Worm (Caenorhabditis elegans) whole organism, L4 larva: ENCODE data around the gene F41G3.18.

Experiments used
- D1046.2 ChIP-seq: fragments of 200-800 bp; sonication (Bioruptor generic); IDR thresholded peaks from 2 replicates; pipeline ENCODE4 v1.3.6; 2022; ENCODE audit warnings: missing genetic modification characterization, missing compliant biosample characterization
- F26F4.8 ChIP-seq: fragments of 200-800 bp; sonication (Bioruptor generic); conservative IDR thresholded peaks from 2 replicates; pipeline ENCODE4 v1.3.6; 2022; ENCODE audit warnings: missing genetic modification characterization, missing compliant biosample characterization
- F37D6.2 ChIP-seq: sonication (generic microtip); optimal IDR thresholded peaks from 2 replicates; lab custom pipeline; 2016; ENCODE audit warnings: mild to moderate bottlenecking, missing genetic modification characterization, missing compliant biosample characterization
- F49E8.2 ChIP-seq: sonication (generic microtip); optimal IDR thresholded peaks from 2 replicates; lab custom pipeline; 2016; ENCODE audit warnings: missing compliant biosample characterization, mild to moderate bottlenecking, missing genetic modification characterization, borderline replicate concordance
- T26A8.4 ChIP-seq: fragments of 200-800 bp; sonication (Bioruptor generic); IDR thresholded peaks from 2 replicates; pipeline ENCODE4 v1.3.6; 2022; ENCODE audit warnings: missing genetic modification characterization, missing compliant biosample characterization
- Y48G9A.11 ChIP-seq: fragments of 200-800 bp; sonication (Bioruptor generic); IDR thresholded peaks from 2 replicates; pipeline ENCODE4 v1.3.6; 2022; ENCODE audit warnings: missing genetic modification reagents, missing genetic modification characterization, missing compliant biosample characterization
- Y75B8A.6 ChIP-seq: fragments of 200-800 bp; sonication (Bioruptor generic); IDR thresholded peaks from 2 replicates; pipeline ENCODE4 v1.3.6; 2022; ENCODE audit warnings: missing genetic modification reagents, missing genetic modification characterization, missing compliant biosample characterization
- ama-1 ChIP-seq: fragments of 150-350 bp; optimal IDR thresholded peaks from 2 replicates; lab custom pipeline; 2014; ENCODE audit warnings: inconsistent platforms, mixed read lengths
- ceh-44 ChIP-seq: fragments of 200-800 bp; sonication (Bioruptor generic); IDR thresholded peaks from 2 replicates; pipeline ENCODE4 v1.3.6; 2022; ENCODE audit warnings: missing genetic modification reagents, missing genetic modification characterization, missing compliant biosample characterization
- cey-2 ChIP-seq: sonication (generic microtip); optimal IDR thresholded peaks from 3 replicates; lab custom pipeline; 2017; ENCODE audit warnings: missing genetic modification characterization, mild to moderate bottlenecking, missing compliant biosample characterization, antibody characterized with exemption, borderline replicate concordance; ENCODE audit not compliant: insufficient read depth
- daf-12 ChIP-seq: fragments of 150-350 bp; optimal IDR thresholded peaks from 2 replicates; lab custom pipeline; 2014; ENCODE audit warnings: missing biosample characterization, missing genetic modification reagents, missing genetic modification characterization
- dmd-9 ChIP-seq: fragments of 200-800 bp; sonication (Bioruptor generic); IDR thresholded peaks from 2 replicates; pipeline ENCODE4 v1.3.6; 2022; ENCODE audit warnings: missing genetic modification reagents, missing genetic modification characterization, missing compliant biosample characterization
- dpl-1 ChIP-seq: fragments of 150-350 bp; optimal IDR thresholded peaks from 2 replicates; lab custom pipeline; 2014; ENCODE audit warnings: missing biosample characterization, missing genetic modification reagents, missing genetic modification characterization
- egl-27 ChIP-seq: sonication (generic microtip); optimal IDR thresholded peaks from 3 replicates; lab custom pipeline; 2017; ENCODE audit warnings: missing biosample characterization, missing genetic modification reagents, missing genetic modification characterization
- hlh-11 ChIP-seq: fragments of 200-800 bp; sonication (Bioruptor generic); optimal IDR thresholded peaks from 2 replicates; lab custom pipeline; 2018; ENCODE audit warnings: mild to moderate bottlenecking, missing genetic modification characterization, missing compliant biosample characterization
- hmg-1.1 ChIP-seq: fragments of 200-800 bp; sonication (Bioruptor generic); IDR thresholded peaks from 2 replicates; pipeline ENCODE4 v1.3.6; 2022; ENCODE audit warnings: missing genetic modification reagents, missing genetic modification characterization, missing compliant biosample characterization
- jun-1 ChIP-seq: fragments of 150-350 bp; optimal IDR thresholded peaks from 2 replicates; lab custom pipeline; 2014; ENCODE audit warnings: missing biosample characterization, missing genetic modification reagents, missing genetic modification characterization
- lin-29 ChIP-seq: fragments of 200-800 bp; sonication (Bioruptor generic); IDR thresholded peaks from 2 replicates; pipeline ENCODE4 v1.3.6; 2022; ENCODE audit warnings: missing genetic modification reagents, missing genetic modification characterization, missing compliant biosample characterization
- lin-39 ChIP-seq: fragments of 150-350 bp; optimal IDR thresholded peaks from 2 replicates; lab custom pipeline; 2014; ENCODE audit warnings: missing biosample characterization, missing genetic modification reagents, missing genetic modification characterization
- mdt-29 ChIP-seq: fragments of 200-800 bp; sonication (Bioruptor generic); IDR thresholded peaks from 2 replicates; pipeline ENCODE4 v1.3.6; 2022; ENCODE audit warnings: missing genetic modification reagents, missing genetic modification characterization, missing compliant biosample characterization
- mep-1 ChIP-seq: fragments of 150-350 bp; sonication (generic microtip); optimal IDR thresholded peaks from 3 replicates; lab custom pipeline; 2014; ENCODE audit warnings: missing biosample characterization, missing genetic modification characterization
- mxl-3 ChIP-seq: fragments of 200-800 bp; sonication (Bioruptor generic); optimal IDR thresholded peaks from 2 replicates; lab custom pipeline; 2018; ENCODE audit warnings: mild to moderate bottlenecking, missing genetic modification characterization, missing compliant biosample characterization
- nhr-10 ChIP-seq: fragments of 150-350 bp; optimal IDR thresholded peaks from 2 replicates; lab custom pipeline; 2014; ENCODE audit warnings: missing biosample characterization, missing genetic modification characterization
- nhr-11 ChIP-seq: fragments of 150-350 bp; optimal IDR thresholded peaks from 2 replicates; lab custom pipeline; 2014; ENCODE audit warnings: missing biosample characterization, missing genetic modification characterization
- nhr-25 ChIP-seq: sonication (generic microtip); optimal IDR thresholded peaks from 2 replicates; lab custom pipeline; 2017; ENCODE audit warnings: missing genetic modification characterization, mild to moderate bottlenecking, missing compliant biosample characterization, antibody characterized with exemption, moderate library complexity, borderline replicate concordance; ENCODE audit not compliant: insufficient read depth
- nhr-48 ChIP-seq: sonication (generic microtip); optimal IDR thresholded peaks from 2 replicates; lab custom pipeline; 2016; ENCODE audit warnings: mild to moderate bottlenecking, missing genetic modification characterization, missing compliant biosample characterization
- pha-4 ChIP-seq, 2 experiments: fragments of 150-350 bp in 1 of 2; fragments of 200-800 bp in 1 of 2; sonication (Bioruptor generic) in 1 of 2; IDR thresholded peaks in 1 of 2; optimal IDR thresholded peaks in 1 of 2; 2 replicates each; pipeline versions ENCODE4 v1.3.6 to Lab custom; 2014 to 2022; ENCODE audit warnings: missing genetic modification characterization in 2 of 2, missing genetic modification reagents in 2 of 2, missing biosample characterization in 1 of 2, missing compliant biosample characterization in 1 of 2
- pqm-1 ChIP-seq: sonication (generic microtip); optimal IDR thresholded peaks from 2 replicates; lab custom pipeline; 2017; ENCODE audit warnings: missing biosample characterization, missing genetic modification characterization
- saeg-2 ChIP-seq: fragments of 200-800 bp; sonication (Bioruptor generic); IDR thresholded peaks from 2 replicates; pipeline ENCODE4 v1.3.6; 2022; ENCODE audit warnings: missing genetic modification reagents, missing genetic modification characterization, missing compliant biosample characterization
- sdz-12 ChIP-seq: fragments of 200-800 bp; sonication (Bioruptor generic); optimal IDR thresholded peaks from 2 replicates; lab custom pipeline; 2018; ENCODE audit warnings: mild to moderate bottlenecking, missing genetic modification characterization, missing compliant biosample characterization
- set-16 ChIP-seq: fragments of 200-800 bp; sonication (Bioruptor generic); IDR thresholded peaks from 2 replicates; pipeline ENCODE4 v1.3.6; 2022; ENCODE audit warnings: missing genetic modification reagents, missing genetic modification characterization, missing compliant biosample characterization
- skn-1 ChIP-seq: fragments of 150-350 bp; optimal IDR thresholded peaks from 2 replicates; lab custom pipeline; 2014; ENCODE audit warnings: missing biosample characterization, missing genetic modification characterization
- snpc-4 ChIP-seq: fragments of 150-350 bp; optimal IDR thresholded peaks from 2 replicates; lab custom pipeline; 2014; ENCODE audit warnings: missing biosample characterization, missing genetic modification characterization
- unc-39 ChIP-seq: sonication (generic microtip); optimal IDR thresholded peaks from 2 replicates; lab custom pipeline; 2017; ENCODE audit warnings: missing biosample characterization, missing genetic modification characterization
- zfp-3 ChIP-seq: fragments of 200-800 bp; sonication (Bioruptor generic); conservative IDR thresholded peaks from 2 replicates; pipeline ENCODE4 v1.3.6; 2022; ENCODE audit warnings: missing genetic modification reagents, missing genetic modification characterization, missing compliant biosample characterization
- zip-11 ChIP-seq: fragments of 200-800 bp; sonication (Bioruptor generic); IDR thresholded peaks from 2 replicates; pipeline ENCODE4 v1.3.6; 2022; ENCODE audit warnings: missing genetic modification characterization, missing compliant biosample characterization
- ztf-11 ChIP-seq: fragments of 150-350 bp; optimal IDR thresholded peaks from 2 replicates; lab custom pipeline; 2014; ENCODE audit warnings: missing biosample characterization, missing genetic modification characterization
- ztf-7 ChIP-seq: fragments of 150-350 bp; optimal IDR thresholded peaks from 2 replicates; lab custom pipeline; 2014; ENCODE audit warnings: missing biosample characterization, missing genetic modification characterization

Gene F41G3.18

DNA sequence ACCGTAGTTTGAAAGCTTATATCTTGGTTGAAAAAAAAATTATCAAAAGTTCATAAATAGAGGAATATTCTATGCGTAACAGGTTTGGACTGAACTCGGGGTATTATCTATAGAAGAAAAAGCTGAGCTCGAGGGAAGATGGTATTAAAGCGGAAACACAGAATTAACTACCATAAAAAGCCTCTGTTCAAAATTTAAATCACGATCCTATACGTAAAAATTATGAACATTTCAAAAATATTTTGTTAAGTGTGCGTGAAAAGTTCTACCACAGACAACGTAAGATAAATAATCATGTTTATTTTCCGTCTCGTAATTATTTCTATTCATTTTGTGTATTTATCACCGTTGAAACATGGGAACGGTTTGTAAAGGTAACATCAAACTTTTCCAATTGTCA is 21.7 kb upstream of the F41G3.18 start, which contains the start of gene F41G3.5:
Gene F41G3.5 (plus strand): TSS at position 301 of the 400 bp plus-strand sequence.
- no peak for TF ChIP-seq zfp-3
- TF ChIP-seq egl-27, result no peak
- TF ChIP-seq F26F4.8 (GFP tag; lab: Robert Waterston, UW), result no peak
- TF ChIP-seq ztf-11 (tag; lab: Kevin White, UChicago), result no peak
- TF ChIP-seq nhr-25, result no peak
- no peak for TF ChIP-seq nhr-10 (tag; lab: Kevin White, UChicago)
- TF ChIP-seq mxl-3 (GFP tag; lab: Kevin White, UChicago), result no peak
- no peak for TF ChIP-seq F49E8.2 (tag; lab: Kevin White, UChicago)
- no peak for TF ChIP-seq hmg-1.1 (GFP tag; lab: Robert Waterston, UW)
- TF ChIP-seq ama-1 (lab: Kevin White, UChicago), result no peak
- no peak for TF ChIP-seq set-16
- TF ChIP-seq T26A8.4 (GFP tag; lab: Robert Waterston, UW), result no peak
- TF ChIP-seq lin-39, result no peak
- no peak for TF ChIP-seq hlh-11 (tag; lab: Kevin White, UChicago)
- TF ChIP-seq unc-39 (tag; lab: Kevin White, UChicago), result no peak
- TF ChIP-seq nhr-11 (tag; lab: Kevin White, UChicago), result no peak

DNA sequence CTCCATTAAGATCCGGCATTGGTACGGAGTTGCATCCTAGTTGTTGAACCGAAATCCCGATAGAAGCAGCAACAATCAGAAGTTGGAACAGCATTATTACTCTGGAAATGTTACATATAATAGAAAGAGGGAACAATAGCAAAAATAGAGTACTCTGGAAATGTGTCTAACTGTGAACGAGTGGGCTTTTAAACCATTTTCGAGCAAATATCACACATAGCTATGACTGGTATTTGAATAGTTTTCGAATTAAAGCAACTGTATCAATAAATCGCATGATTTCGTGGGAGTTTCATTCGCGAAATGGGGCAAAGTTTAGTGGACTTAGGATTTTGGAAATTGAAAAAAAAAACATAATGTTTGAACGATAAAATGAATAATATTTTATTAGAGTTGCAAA is 18.7 kb upstream of the F41G3.18 start, which contains the start of gene F41G3.10:
Gene F41G3.10 (minus strand): TSS at position 101 of the 400 bp plus-strand sequence.
- no peak for TF ChIP-seq nhr-48
- TF ChIP-seq F37D6.2, result no peak
- TF ChIP-seq mdt-29 (GFP tag; lab: Robert Waterston, UW), result no peak
- no peak for TF ChIP-seq pha-4 (GFP tag; IDR thresholded peaks at IDR 0.05; lab: Robert Waterston, UW)
- no peak for TF ChIP-seq pha-4 (tag; optimal IDR thresholded peaks at IDR 0.05; lab: Kevin White, UChicago)
- TF ChIP-seq cey-2, result no peak
- no peak for TF ChIP-seq D1046.2 (GFP tag; lab: Robert Waterston, UW)
- no peak for TF ChIP-seq lin-29 (GFP tag; lab: Robert Waterston, UW)
- TF ChIP-seq mep-1 (tag; lab: Kevin White, UChicago), result no peak
- TF ChIP-seq skn-1, result no peak
- TF ChIP-seq saeg-2 (GFP tag; lab: Robert Waterston, UW), result no peak
- no peak for TF ChIP-seq dpl-1 (GFP tag; lab: Kevin White, UChicago)
- TF ChIP-seq T26A8.4 (GFP tag; lab: Robert Waterston, UW), result no peak
- no peak for TF ChIP-seq zfp-3
- no peak for TF ChIP-seq dmd-9 (GFP tag; lab: Robert Waterston, UW)
- no peak for TF ChIP-seq ztf-7 (tag; lab: Kevin White, UChicago)
- TF ChIP-seq jun-1, result no peak

DNA sequence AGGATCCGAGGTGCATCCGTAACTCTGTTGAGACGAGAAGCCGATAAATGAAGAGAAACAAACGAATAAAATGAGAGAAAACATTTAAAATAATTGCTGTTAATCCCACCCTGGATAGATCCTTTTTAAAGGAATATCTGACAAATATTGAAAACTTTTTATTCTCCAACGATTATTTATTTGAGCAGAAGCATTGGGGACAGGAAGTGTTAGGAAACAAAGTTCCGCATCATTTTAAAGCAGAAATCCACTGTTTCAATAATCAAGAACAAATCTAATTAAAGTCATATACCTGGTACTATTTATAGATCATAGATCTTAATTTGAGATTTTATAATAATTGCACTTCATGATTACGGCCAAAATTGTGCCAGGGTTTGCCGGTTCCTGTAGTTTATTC is 17.2 kb upstream of the F41G3.18 start, which contains the start of gene F41G3.20:
Gene F41G3.20 (minus strand): TSS at position 101 of the 400 bp plus-strand sequence.
- TF ChIP-seq F37D6.2, result no peak
- TF ChIP-seq pqm-1 (tag; lab: Kevin White, UChicago), result no peak
- TF ChIP-seq Y48G9A.11 (GFP tag; lab: Robert Waterston, UW), result no peak
- TF ChIP-seq zip-11 (GFP tag; lab: Robert Waterston, UW), result no peak
- TF ChIP-seq jun-1, result no peak
- TF ChIP-seq F49E8.2 (tag; lab: Kevin White, UChicago), result no peak
- TF ChIP-seq, all 104 proteins: peak for 0

DNA sequence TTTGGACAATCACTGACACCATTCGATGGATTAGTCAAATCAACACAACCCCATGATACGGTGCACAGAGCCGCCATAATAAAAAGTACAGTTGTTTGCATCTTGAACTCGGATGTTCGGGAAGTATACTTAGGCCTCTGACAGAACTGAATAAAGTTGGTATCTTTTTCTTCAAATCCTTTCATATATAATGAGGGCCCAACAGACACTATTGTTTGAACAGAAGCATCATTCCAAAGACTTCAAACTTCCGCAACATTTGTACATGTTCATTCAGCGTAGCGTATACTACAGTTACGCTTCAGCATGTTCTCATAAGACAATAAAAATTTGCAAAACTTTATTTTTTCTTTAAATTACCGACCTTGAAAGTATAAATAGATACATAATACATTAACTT is 16.1 kb upstream of the F41G3.18 start, which contains the start of gene F41G3.19:
Gene F41G3.19 (minus strand): TSS at position 101 of the 400 bp plus-strand sequence.
- TF ChIP-seq daf-12 (no peak), pha-4 (GFP tag; IDR thresholded peaks at IDR 0.05; lab: Robert Waterston, UW) (no peak), pha-4 (tag; optimal IDR thresholded peaks at IDR 0.05; lab: Kevin White, UChicago) (no peak), Y75B8A.6 (GFP tag; lab: Robert Waterston, UW) (no peak), mep-1 (tag; lab: Kevin White, UChicago) (no peak), egl-27 (no peak), Y48G9A.11 (GFP tag; lab: Robert Waterston, UW) (no peak), mdt-29 (GFP tag; lab: Robert Waterston, UW) (no peak), ama-1 (lab: Kevin White, UChicago) (no peak), nhr-10 (tag; lab: Kevin White, UChicago) (no peak), ceh-44 (GFP tag; lab: Robert Waterston, UW) (no peak), snpc-4 (tag; lab: Kevin White, UChicago) (no peak), dpl-1 (GFP tag; lab: Kevin White, UChicago) (no peak), zip-11 (GFP tag; lab: Robert Waterston, UW) (no peak), sdz-12 (GFP tag; lab: Kevin White, UChicago) (no peak), D1046.2 (GFP tag; lab: Robert Waterston, UW) (no peak)
